Worm (Caenorhabditis elegans): Measurements from ENCODE around the gene Y57G11C.1147.
A peak's percentile ranks its signal among the peaks of the same experiment; 100 is the strongest.

Gene Y57G11C.1147

ce11 chrIV:14824878-14825352 is 27.6 kb upstream of the Y57G11C.1147 start, which contains the start of gene sec-61.A (continued):
- no peak for TF ChIP-seq ceh-40 (GFP tag; IDR thresholded peaks at IDR 0.05)
- TF ChIP-seq ceh-27 (GFP tag; optimal IDR thresholded peaks at IDR 0.05): peak; percentile 52

- TF ChIP-seq attf-6 (GFP tag; IDR thresholded peaks at IDR 0.05): 0 out of 2 replicates have a peak, but pooled peaks have one; percentile 32
- peak; percentile 13; the same call in 1 of the 2 replicates for TF ChIP-seq mcd-1 (GFP tag; IDR thresholded peaks at IDR 0.05)
- no peak for TF ChIP-seq atf-7 (tag; optimal IDR thresholded peaks at IDR 0.05)
- TF ChIP-seq mxl-1 (tag; optimal IDR thresholded peaks at IDR 0.05): no peak
- TF ChIP-seq pbrm-1 (GFP tag; IDR thresholded peaks at IDR 0.05): 0 out of 2 replicates have a peak, but pooled peaks have one; percentile 23
Observed at ce11 chrIV:14824201-14824600, 26.9 kb upstream of the Y57G11C.1147 start.

- no peak for TF ChIP-seq ccch-3 (GFP tag; optimal IDR thresholded peaks at IDR 0.05)
- TF ChIP-seq F22D6.2 (tag; optimal IDR thresholded peaks at IDR 0.05): no peak
- no peak for TF ChIP-seq F23B12.7 (tag; optimal IDR thresholded peaks at IDR 0.05; ENCODE audit: insufficient read depth)
- TF ChIP-seq lir-1 (GFP tag; conservative IDR thresholded peaks at IDR 0.05): no peak
- TF ChIP-seq ztf-3 (GFP tag; optimal IDR thresholded peaks at IDR 0.05): no peak
- TF ChIP-seq Y53G8AR.9 (GFP tag; conservative IDR thresholded peaks at IDR 0.05): peak; percentile 87; the same call in 1 of the 2 replicates
- no peak for TF ChIP-seq T07F8.4 (tag; optimal IDR thresholded peaks at IDR 0.05)
- no peak for TF ChIP-seq ceh-27 (GFP tag; optimal IDR thresholded peaks at IDR 0.05)
- no peak for TF ChIP-seq gei-17 (GFP tag; optimal IDR thresholded peaks at IDR 0.05)
- peak; percentile 95 for TF ChIP-seq attf-6 (GFP tag; IDR thresholded peaks at IDR 0.05)
- no peak for TF ChIP-seq ztf-28 (GFP tag; IDR thresholded peaks at IDR 0.05)
- no peak for TF ChIP-seq hlh-26 (GFP tag; conservative IDR thresholded peaks at IDR 0.05)
- TF ChIP-seq nhr-120 (GFP tag; IDR thresholded peaks at IDR 0.05): no peak
- TF ChIP-seq lsy-27 (tag; optimal IDR thresholded peaks at IDR 0.05; ENCODE audit: borderline replicate concordance, insufficient read depth): no peak
- no peak for TF ChIP-seq aptf-2 (GFP tag; conservative IDR thresholded peaks at IDR 0.05)
- no peak for TF ChIP-seq C06A6.2 (GFP tag; conservative IDR thresholded peaks at IDR 0.05)
- no peak for TF ChIP-seq ceh-79 (tag; optimal IDR thresholded peaks at IDR 0.05)
- no peak for TF ChIP-seq egl-44 (GFP tag; IDR thresholded peaks at IDR 0.05)
- no peak for TF ChIP-seq sdz-38 (tag; optimal IDR thresholded peaks at IDR 0.05)
- TF ChIP-seq snpc-3.4 (tag; optimal IDR thresholded peaks at IDR 0.05): peak; percentile 48
- no peak for TF ChIP-seq snpc-1.1 (tag; optimal IDR thresholded peaks at IDR 0.05; ENCODE audit: insufficient read depth)
- no peak for TF ChIP-seq fkh-3 (tag; optimal IDR thresholded peaks at IDR 0.05)
- no peak for TF ChIP-seq F52B5.7 (tag; optimal IDR thresholded peaks at IDR 0.05)
- no peak for TF ChIP-seq Y67H2A.10 (GFP tag; conservative IDR thresholded peaks at IDR 0.05)
- TF ChIP-seq egl-18 (GFP tag; IDR thresholded peaks at IDR 0.05): no peak
- TF ChIP-seq unc-130 (GFP tag; optimal IDR thresholded peaks at IDR 0.05): no peak
- peak; percentile 41 for TF ChIP-seq tbp1 (GFP tag; optimal IDR thresholded peaks at IDR 0.05)
- no peak for TF ChIP-seq lin-26 (GFP tag; IDR thresholded peaks at IDR 0.05)
- no peak for TF ChIP-seq ceh-58 (GFP tag; IDR thresholded peaks at IDR 0.05)
- peak; percentile 76 for TF ChIP-seq tlf-1 (GFP tag; optimal IDR thresholded peaks at IDR 0.05)
- TF ChIP-seq ztf-22 (GFP tag; optimal IDR thresholded peaks at IDR 0.05): no peak
- TF ChIP-seq pbrm-1 (GFP tag; IDR thresholded peaks at IDR 0.05): peak; percentile 73
- TF ChIP-seq cebp-2 (GFP tag; IDR thresholded peaks at IDR 0.05): no peak
- TF ChIP-seq B0261.1 (tag; optimal IDR thresholded peaks at IDR 0.05): no peak
- TF ChIP-seq madf-3 (GFP tag; IDR thresholded peaks at IDR 0.05): no peak; the same call in 1 of the 2 replicates
- no peak for TF ChIP-seq F57C9.4 (tag; optimal IDR thresholded peaks at IDR 0.05)
- no peak for TF ChIP-seq mel-28 (tag; optimal IDR thresholded peaks at IDR 0.05; ENCODE audit: borderline replicate concordance)
- TF ChIP-seq Y56A3A.18 (GFP tag; IDR thresholded peaks at IDR 0.05): no peak; the same call in none of the 2 replicates
- TF ChIP-seq B0035.1 (tag; optimal IDR thresholded peaks at IDR 0.05): peak; percentile 47
- no peak for TF ChIP-seq lsl-1 (GFP tag; optimal IDR thresholded peaks at IDR 0.05)
Observed at ce11 chrIV:14822267-14822666, 25.0 kb upstream of the Y57G11C.1147 start.

Data from whole organism, young adult.